Worm (Caenorhabditis elegans) whole organism, L4/young adult: ENCODE results near the gene wrt-7.
"Not testable (repeated sequence)": the region's sequence is repeated elsewhere in the genome, so short reads cannot be mapped to it uniquely, and the experiment has no call there.

Experiments
- W03F9.2 ChIP-seq: fragments of 150-350 bp; optimal IDR thresholded peaks from 2 replicates; lab custom pipeline; 2014; ENCODE audit warnings: missing biosample characterization, missing genetic modification characterization
- dao-5 ChIP-seq: sonication (generic microtip); optimal IDR thresholded peaks from 2 replicates; lab custom pipeline; 2016; ENCODE audit warnings: missing genotype, missing genetic modification characterization, moderate library complexity, missing compliant biosample characterization
- him-1 ChIP-seq: sonication (generic microtip); optimal IDR thresholded peaks from 2 replicates; lab custom pipeline; 2016; ENCODE audit warnings: missing genotype, missing genetic modification reagents, missing genetic modification characterization, missing compliant biosample characterization

Gene wrt-7

ce11 chrV:15337405-15337804 is at the start of gene wrt-7:
wrt-7 (minus strand) TSS chrV:15337505.
- no peak for TF ChIP-seq dao-5 (tag; lab: Kevin White, UChicago)
- no peak for TF ChIP-seq him-1 (tag; lab: Kevin White, UChicago)
- TF ChIP-seq W03F9.2 (tag; lab: Kevin White, UChicago), result no peak

- TF ChIP-seq him-1 (tag; lab: Kevin White, UChicago), result no peak
- no peak for TF ChIP-seq W03F9.2 (tag; lab: Kevin White, UChicago)
- TF ChIP-seq dao-5 (tag; lab: Kevin White, UChicago), result no peak
These were observed 47.4 kb upstream of the wrt-7 start, which contains the start of gene str-102 for ce11 chrV:15384733-15385132. str-102 (plus strand) TSS chrV:15385033.

ce11 chrV:15383739-15384138 is 46.4 kb upstream of the wrt-7 start, which contains the start of gene str-88:
str-88 (minus strand) TSS chrV:15383839.
- TF ChIP-seq him-1 (tag; lab: Kevin White, UChicago), result no peak
- no peak for TF ChIP-seq W03F9.2 (tag; lab: Kevin White, UChicago)
- no peak for TF ChIP-seq dao-5 (tag; lab: Kevin White, UChicago)

ce11 chrV:15380857-15381256 is 43.6 kb upstream of the wrt-7 start, which contains the start of gene dhs-23:
dhs-23 (plus strand) TSS chrV:15381219.
- TF ChIP-seq him-1 (tag; lab: Kevin White, UChicago) (no peak), dao-5 (tag; lab: Kevin White, UChicago) (no peak), W03F9.2 (tag; lab: Kevin White, UChicago) (no peak)

- TF ChIP-seq dao-5 (tag; lab: Kevin White, UChicago) (no peak), W03F9.2 (tag; lab: Kevin White, UChicago) (no peak), him-1 (tag; lab: Kevin White, UChicago) (no peak)
These were observed 42.5 kb upstream of the wrt-7 start, which contains the start of gene srh-251 for ce11 chrV:15379817-15380216. srh-251 (minus strand) TSS chrV:15379917.

ce11 chrV:15377903-15378302 is 40.6 kb upstream of the wrt-7 start, which contains the start of gene srh-122:
srh-122 (minus strand) TSS chrV:15378003.
- no peak for TF ChIP-seq him-1 (tag; lab: Kevin White, UChicago)
- TF ChIP-seq W03F9.2 (tag; lab: Kevin White, UChicago), result no peak
- TF ChIP-seq dao-5 (tag; lab: Kevin White, UChicago), result no peak

- TF ChIP-seq him-1 (tag; lab: Kevin White, UChicago) (no peak), dao-5 (tag; lab: Kevin White, UChicago) (no peak), W03F9.2 (tag; lab: Kevin White, UChicago) (no peak)
These were observed 38.9 kb upstream of the wrt-7 start, which contains the start of gene srh-52 for ce11 chrV:15376223-15376622. srh-52 (minus strand) TSS chrV:15376323.

ce11 chrV:15369707-15370106 is 32.4 kb upstream of the wrt-7 start, which contains the start of gene nhr-269:
nhr-269 (minus strand) TSS chrV:15369807.
- TF ChIP-seq W03F9.2 (tag; lab: Kevin White, UChicago) (no peak), dao-5 (tag; lab: Kevin White, UChicago) (no peak), him-1 (tag; lab: Kevin White, UChicago) (no peak)

- TF ChIP-seq W03F9.2 (tag; lab: Kevin White, UChicago) (no peak), him-1 (tag; lab: Kevin White, UChicago) (no peak), dao-5 (tag; lab: Kevin White, UChicago) (no peak)
These were observed 30.5 kb upstream of the wrt-7 start for ce11 chrV:15367770-15368169.

- TF ChIP-seq W03F9.2, him-1, dao-5 (tag; lab: Kevin White, UChicago): not testable (repeated sequence)
These were observed 24.1 kb upstream of the wrt-7 start, which contains the start of gene ech-1.1 for ce11 chrV:15361412-15361811. ech-1.1 (minus strand) TSS chrV:15361512.

ce11 chrV:15354648-15355047 is 17.3 kb upstream of the wrt-7 start, which contains the start of gene C29F3.7:
C29F3.7 (plus strand) TSS chrV:15354901.
- TF ChIP-seq dao-5 (tag; lab: Kevin White, UChicago), result no peak
- TF ChIP-seq W03F9.2 (tag; lab: Kevin White, UChicago), result no peak
- no peak for TF ChIP-seq him-1 (tag; lab: Kevin White, UChicago)

ce11 chrV:15352376-15352775 is 15.1 kb upstream of the wrt-7 start, which contains the start of gene srx-58:
srx-58 (plus strand) TSS chrV:15352676.
- TF ChIP-seq W03F9.2 (tag; lab: Kevin White, UChicago) (no peak), him-1 (tag; lab: Kevin White, UChicago) (no peak), dao-5 (tag; lab: Kevin White, UChicago) (no peak)

ce11 chrV:15350615-15351014 is 13.3 kb upstream of the wrt-7 start, which contains the start of gene clec-231:
clec-231 (minus strand) TSS chrV:15350715.
- TF ChIP-seq dao-5 (tag; lab: Kevin White, UChicago) (no peak), him-1 (tag; lab: Kevin White, UChicago) (no peak), W03F9.2 (tag; lab: Kevin White, UChicago) (no peak)

ce11 chrV:15349044-15349443 is 11.7 kb upstream of the wrt-7 start, which contains the start of gene clec-230:
clec-230 (minus strand) TSS chrV:15349144.
- TF ChIP-seq W03F9.2 (tag; lab: Kevin White, UChicago) (no peak), him-1 (tag; lab: Kevin White, UChicago) (no peak), dao-5 (tag; lab: Kevin White, UChicago) (no peak)
